Fruit fly (Drosophila melanogaster) whole organism, embryonic: ENCODE data around the gene His3.3A.

Experiments
- Blimp-1 ChIP-seq: fragments of 200-800 bp; sonication (Bioruptor generic); optimal IDR thresholded peaks from 3 replicates; lab custom pipeline; 2018; ENCODE audit warnings: missing biosample characterization, missing genetic modification characterization, mild to moderate bottlenecking, moderate library complexity, missing genetic modification reagents
- CG10147 ChIP-seq: fragments of 200-800 bp; sonication (Bioruptor generic); optimal IDR thresholded peaks from 2 replicates; lab custom pipeline; 2019; ENCODE audit warnings: missing biosample characterization, mild to moderate bottlenecking, missing genetic modification characterization, moderate library complexity
- CG1024 ChIP-seq: fragments of 200-800 bp; sonication (Bioruptor generic); IDR thresholded peaks from 2 replicates; pipeline ENCODE4 v1.3.6; 2022; ENCODE audit warnings: missing biosample characterization, missing genetic modification characterization
- CG10431 ChIP-seq: fragments of 200-800 bp; sonication (Bioruptor generic); optimal IDR thresholded peaks from 3 replicates; lab custom pipeline; 2018; ENCODE audit warnings: missing biosample characterization, mild to moderate bottlenecking, missing genetic modification characterization
- CG11723 ChIP-seq: fragments of 200-800 bp; sonication (Bioruptor generic); optimal IDR thresholded peaks from 2 replicates; lab custom pipeline; 2017; ENCODE audit warnings: missing biosample characterization, mild to moderate bottlenecking, missing genetic modification characterization
- CG12744 ChIP-seq: fragments of 200-800 bp; sonication (Bioruptor generic); optimal IDR thresholded peaks from 2 replicates; lab custom pipeline; 2016; ENCODE audit warnings: missing biosample characterization, missing genetic modification characterization
- CG13296 ChIP-seq: fragments of 200-800 bp; sonication (Bioruptor generic); optimal IDR thresholded peaks from 3 replicates; lab custom pipeline; 2018; ENCODE audit warnings: missing biosample characterization, mild to moderate bottlenecking, missing genetic modification characterization
- CG15269 ChIP-seq: fragments of 200-800 bp; sonication (Bioruptor generic); optimal IDR thresholded peaks from 2 replicates; lab custom pipeline; 2018; ENCODE audit warnings: missing biosample characterization, mild to moderate bottlenecking, missing genetic modification characterization, moderate library complexity
- CG16815 ChIP-seq: fragments of 200-800 bp; sonication (Bioruptor generic); optimal IDR thresholded peaks from 3 replicates; lab custom pipeline; 2017; ENCODE audit warnings: missing biosample characterization, mild to moderate bottlenecking, missing genetic modification characterization
- CG17328 ChIP-seq: fragments of 200-800 bp; sonication (Bioruptor generic); IDR thresholded peaks from 2 replicates; pipeline ENCODE4 v1.3.6; 2022; ENCODE audit warnings: missing biosample characterization, missing genetic modification characterization
- CG17829 ChIP-seq: fragments of 200-800 bp; optimal IDR thresholded peaks from 2 replicates; lab custom pipeline; 2019; ENCODE audit warnings: missing biosample characterization, mild to moderate bottlenecking, missing genetic modification characterization, moderate library complexity
- CG18476 ChIP-seq: fragments of 200-800 bp; sonication (Bioruptor generic); optimal IDR thresholded peaks from 2 replicates; lab custom pipeline; 2016; ENCODE audit warnings: missing biosample characterization, mild to moderate bottlenecking, missing genetic modification characterization
- CG18764 ChIP-seq: fragments of 200-800 bp; sonication (Bioruptor generic); optimal IDR thresholded peaks from 3 replicates; lab custom pipeline; 2016; ENCODE audit warnings: missing biosample characterization, missing genetic modification characterization
- CG3407 ChIP-seq: fragments of 200-800 bp; sonication (Bioruptor generic); optimal IDR thresholded peaks from 2 replicates; lab custom pipeline; 2018; ENCODE audit warnings: missing biosample characterization, mild to moderate bottlenecking, missing genetic modification characterization
- CG4404 ChIP-seq: fragments of 200-800 bp; sonication (Bioruptor generic); IDR thresholded peaks from 2 replicates; pipeline ENCODE4 v1.3.6; 2022; ENCODE audit warnings: missing biosample characterization, missing genetic modification characterization
- CG5245 ChIP-seq: fragments of 200-800 bp; sonication (Bioruptor generic); optimal IDR thresholded peaks from 3 replicates; lab custom pipeline; 2016; ENCODE audit warnings: missing biosample characterization, missing genetic modification characterization
- CG6791 ChIP-seq: fragments of 200-800 bp; sonication (Bioruptor generic); IDR thresholded peaks from 3 replicates; pipeline ENCODE4 v1.3.6; 2022; ENCODE audit warnings: missing biosample characterization, missing genetic modification characterization; ENCODE audit not compliant: partially characterized antibody
- CG6854 ChIP-seq: fragments of 200-800 bp; sonication (Bioruptor generic); optimal IDR thresholded peaks from 3 replicates; lab custom pipeline; 2017; ENCODE audit warnings: missing biosample characterization, mild to moderate bottlenecking, missing genetic modification characterization
- CG7745 ChIP-seq: fragments of 200-800 bp; sonication (Bioruptor generic); optimal IDR thresholded peaks from 2 replicates; lab custom pipeline; 2018; ENCODE audit warnings: missing biosample characterization, mild to moderate bottlenecking, missing genetic modification characterization, moderate library complexity
- CG8924 ChIP-seq: fragments of 200-800 bp; optimal IDR thresholded peaks from 3 replicates; lab custom pipeline; 2019; ENCODE audit warnings: missing biosample characterization, mild to moderate bottlenecking, missing genetic modification characterization, moderate library complexity
- CG9797 ChIP-seq: fragments of 200-800 bp; sonication (Bioruptor generic); optimal IDR thresholded peaks from 3 replicates; lab custom pipeline; 2018; ENCODE audit warnings: missing biosample characterization, mild to moderate bottlenecking, missing genetic modification characterization
- CG9876 ChIP-seq: fragments of 200-800 bp; sonication (Bioruptor generic); optimal IDR thresholded peaks from 2 replicates; lab custom pipeline; 2016; ENCODE audit warnings: missing biosample characterization, missing genetic modification characterization
- CG9932 ChIP-seq: fragments of 200-800 bp; sonication (Bioruptor generic); IDR thresholded peaks from 2 replicates; pipeline ENCODE4 v1.3.6; 2022; ENCODE audit warnings: missing biosample characterization, missing genetic modification characterization
- CHES-1-like ChIP-seq: fragments of 200-800 bp; sonication (Bioruptor generic); optimal IDR thresholded peaks from 2 replicates; lab custom pipeline; 2016; ENCODE audit warnings: missing biosample characterization, missing genetic modification characterization
- Dad ChIP-seq: fragments of 200-800 bp; sonication (Bioruptor generic); optimal IDR thresholded peaks from 3 replicates; lab custom pipeline; 2016; ENCODE audit warnings: missing biosample characterization, missing genetic modification characterization
- E2f2 ChIP-seq: fragments of 200-800 bp; sonication (Bioruptor generic); IDR thresholded peaks from 2 replicates; pipeline ENCODE4 v1.3.6; 2022; ENCODE audit warnings: missing biosample characterization, missing genetic modification characterization
- MESR4 ChIP-seq: fragments of 200-800 bp; sonication (Bioruptor generic); optimal IDR thresholded peaks from 2 replicates; lab custom pipeline; 2018; ENCODE audit warnings: missing biosample characterization, mild to moderate bottlenecking, missing genetic modification characterization, moderate library complexity
- Myb ChIP-seq: fragments of 200-800 bp; sonication (Bioruptor generic); optimal IDR thresholded peaks from 2 replicates; lab custom pipeline; 2016; ENCODE audit warnings: missing biosample characterization, missing genetic modification characterization
- Neu2 ChIP-seq: fragments of 200-800 bp; sonication (Bioruptor generic); optimal IDR thresholded peaks from 3 replicates; lab custom pipeline; 2016; ENCODE audit warnings: missing biosample characterization, missing genetic modification characterization, borderline replicate concordance
- Poxn ChIP-seq: fragments of 200-800 bp; sonication (Bioruptor generic); IDR thresholded peaks from 2 replicates; pipeline ENCODE4 v1.3.6; 2022; ENCODE audit warnings: missing biosample characterization, missing genetic modification characterization
- Vsx1 ChIP-seq: fragments of 200-800 bp; sonication (Bioruptor generic); optimal IDR thresholded peaks from 2 replicates; lab custom pipeline; 2017; ENCODE audit warnings: missing biosample characterization, mild to moderate bottlenecking, missing genetic modification characterization, missing genetic modification reagents
- Xrp1 ChIP-seq: fragments of 200-800 bp; sonication (Bioruptor generic); IDR thresholded peaks from 2 replicates; pipeline ENCODE4 v1.3.6; 2022; ENCODE audit warnings: missing biosample characterization, missing genetic modification characterization
- abd-A ChIP-seq: fragments of 200-800 bp; sonication (Bioruptor generic); optimal IDR thresholded peaks from 3 replicates; lab custom pipeline; 2019; ENCODE audit warnings: missing biosample characterization, mild to moderate bottlenecking, missing genetic modification characterization, moderate library complexity
- aop ChIP-seq: fragments of 200-800 bp; sonication (Bioruptor generic); IDR thresholded peaks from 2 replicates; pipeline ENCODE4 v1.3.6; 2022; ENCODE audit warnings: missing biosample characterization, missing genetic modification characterization
- ase ChIP-seq: fragments of 200-800 bp; sonication (Bioruptor generic); IDR thresholded peaks from 3 replicates; pipeline ENCODE4 v1.3.6; 2022; ENCODE audit warnings: missing biosample characterization, missing genetic modification characterization
- ci ChIP-seq: fragments of 200-800 bp; sonication (Bioruptor generic); IDR thresholded peaks from 3 replicates; pipeline ENCODE4 v1.3.6; 2022; ENCODE audit warnings: missing biosample characterization, missing genetic modification characterization
- cwo ChIP-seq: fragments of 200-800 bp; sonication (Bioruptor generic); optimal IDR thresholded peaks from 3 replicates; lab custom pipeline; 2017; ENCODE audit warnings: missing biosample characterization, missing genetic modification characterization, mild to moderate bottlenecking, moderate library complexity, missing genetic modification reagents
- emc ChIP-seq: fragments of 200-800 bp; sonication (Bioruptor generic); optimal IDR thresholded peaks from 2 replicates; lab custom pipeline; 2016; ENCODE audit warnings: missing biosample characterization, missing genetic modification characterization
- fd64A ChIP-seq: fragments of 200-800 bp; sonication (Bioruptor generic); optimal IDR thresholded peaks from 3 replicates; lab custom pipeline; 2018; ENCODE audit warnings: missing biosample characterization, mild to moderate bottlenecking, missing genetic modification characterization
- fd96Cb ChIP-seq: fragments of 200-800 bp; sonication (Bioruptor generic); optimal IDR thresholded peaks from 2 replicates; lab custom pipeline; 2018; ENCODE audit warnings: missing biosample characterization, mild to moderate bottlenecking, missing genetic modification characterization, moderate library complexity
- grn ChIP-seq: fragments of 200-800 bp; sonication (Bioruptor generic); optimal IDR thresholded peaks from 3 replicates; lab custom pipeline; 2017; ENCODE audit warnings: missing biosample characterization, missing genetic modification characterization
- hbn ChIP-seq: fragments of 200-800 bp; sonication (Bioruptor generic); IDR thresholded peaks from 2 replicates; pipeline ENCODE4 v1.3.6; 2022; ENCODE audit warnings: missing biosample characterization, missing genetic modification characterization; ENCODE audit not compliant: partially characterized antibody
- inv ChIP-seq: fragments of 200-800 bp; sonication (Bioruptor generic); IDR thresholded peaks from 2 replicates; pipeline ENCODE4 v1.3.6; 2022; ENCODE audit warnings: missing biosample characterization, missing genetic modification characterization; ENCODE audit not compliant: partially characterized antibody
- klu ChIP-seq: fragments of 200-800 bp; sonication (Bioruptor generic); IDR thresholded peaks from 2 replicates; pipeline ENCODE4 v1.3.6; 2022; ENCODE audit warnings: missing biosample characterization, missing genetic modification characterization
- luna ChIP-seq: fragments of 200-800 bp; sonication (Bioruptor generic); optimal IDR thresholded peaks from 2 replicates; lab custom pipeline; 2016; ENCODE audit warnings: missing biosample characterization, missing genetic modification characterization
- peb ChIP-seq: fragments of 200-800 bp; sonication (Bioruptor generic); IDR thresholded peaks from 2 replicates; pipeline ENCODE4 v1.3.6; 2022; ENCODE audit warnings: missing biosample characterization, missing genetic modification characterization
- pnt ChIP-seq: fragments of 200-800 bp; sonication (Bioruptor generic); optimal IDR thresholded peaks from 3 replicates; lab custom pipeline; 2016; ENCODE audit warnings: missing biosample characterization, missing genetic modification characterization
- scrt ChIP-seq: fragments of 200-800 bp; sonication (Bioruptor generic); optimal IDR thresholded peaks from 2 replicates; lab custom pipeline; 2018; ENCODE audit warnings: missing biosample characterization, mild to moderate bottlenecking, missing genetic modification characterization, moderate library complexity
- sqz ChIP-seq: fragments of 200-800 bp; sonication (Bioruptor generic); optimal IDR thresholded peaks from 3 replicates; lab custom pipeline; 2018; ENCODE audit warnings: missing biosample characterization, mild to moderate bottlenecking, missing genetic modification characterization
- trh ChIP-seq: fragments of 200-800 bp; sonication (Bioruptor generic); optimal IDR thresholded peaks from 2 replicates; lab custom pipeline; 2016; ENCODE audit warnings: missing biosample characterization, missing genetic modification characterization
- twi ChIP-seq: fragments of 200-800 bp; optimal IDR thresholded peaks from 2 replicates; lab custom pipeline; 2019; ENCODE audit warnings: missing biosample characterization, mild to moderate bottlenecking, missing genetic modification characterization, moderate library complexity
- vvl ChIP-seq: fragments of 200-800 bp; sonication (Bioruptor generic); IDR thresholded peaks from 2 replicates; pipeline ENCODE4 v1.3.6; 2022; ENCODE audit warnings: missing biosample characterization, missing genetic modification characterization

His3.3A gene

dm6 chr2L:5096222-5096621, 41.4 kb downstream of the His3.3A start, which contains the start of gene CG4230 (continued):
- no peak for TF ChIP-seq fd96Cb (tag; lab: Kevin White, UChicago)
- TF ChIP-seq fd64A (GFP tag; lab: Kevin White, UChicago): no peak
- TF ChIP-seq CG3407: no peak
- TF ChIP-seq Vsx1: no peak
- no peak for TF ChIP-seq Blimp-1 (GFP tag; lab: Kevin White, UChicago)
- no peak for TF ChIP-seq CG4404 (GFP tag; lab: Robert Waterston, UW)
- TF ChIP-seq CG9932: no peak
- TF ChIP-seq ase (GFP tag; lab: Robert Waterston, UW): no peak
- no peak for TF ChIP-seq CG8924 (tag; lab: Kevin White, UChicago)
- TF ChIP-seq CG5245: no peak
- TF ChIP-seq sqz (GFP tag; lab: Kevin White, UChicago): no peak
- no peak for TF ChIP-seq CG6854 (GFP tag; lab: Kevin White, UChicago)
- TF ChIP-seq Neu2: no peak
- no peak for TF ChIP-seq CG18764 (GFP tag; lab: Kevin White, UChicago)
- no peak for TF ChIP-seq CG15269 (tag; lab: Kevin White, UChicago)
- no peak for TF ChIP-seq CG7745 (tag; lab: Kevin White, UChicago)
- no peak for TF ChIP-seq CG9876 (GFP tag; lab: Kevin White, UChicago)
- no peak for TF ChIP-seq CG17829 (tag; lab: Kevin White, UChicago)
- 0 out of 2 replicates have a peak, but pooled peaks have one; percentile 7 for TF ChIP-seq CG17328 (GFP tag; lab: Robert Waterston, UW)
- no peak for TF ChIP-seq klu (GFP tag; lab: Robert Waterston, UW)
- TF ChIP-seq scrt: no peak
- no peak for TF ChIP-seq abd-A
- TF ChIP-seq MESR4 (GFP tag; lab: Kevin White, UChicago): peak; percentile 56
- TF ChIP-seq Xrp1 (GFP tag; lab: Robert Waterston, UW): no peak
- no peak for TF ChIP-seq luna (GFP tag; lab: Kevin White, UChicago)
- no peak for TF ChIP-seq cwo
- TF ChIP-seq aop: no peak
- TF ChIP-seq CG6791 (GFP tag; lab: Robert Waterston, UW): peak; percentile 88
- no peak for TF ChIP-seq CG1024 (GFP tag; lab: Robert Waterston, UW)
- TF ChIP-seq CG11723 (GFP tag; lab: Kevin White, UChicago): no peak
- no peak for TF ChIP-seq CHES-1-like (GFP tag; lab: Kevin White, UChicago)
- TF ChIP-seq CG16815 (GFP tag; lab: Kevin White, UChicago): no peak
- TF ChIP-seq pnt: no peak
- TF ChIP-seq CG10147: no peak
- TF ChIP-seq emc: no peak
- peak; percentile 36; the same call in 1 of the 2 replicates for TF ChIP-seq E2f2 (GFP tag; lab: Robert Waterston, UW)
- TF ChIP-seq twi (tag; lab: Kevin White, UChicago): no peak
- peak; percentile 45; the same call in 1 of the 3 replicates for TF ChIP-seq ci
- TF ChIP-seq CG10431 (GFP tag; lab: Kevin White, UChicago): no peak
- peak; percentile 91 for TF ChIP-seq hbn (GFP tag; lab: Robert Waterston, UW)
- no peak for TF ChIP-seq grn
- TF ChIP-seq CG18476: no peak
- no peak for TF ChIP-seq Dad (GFP tag; lab: Kevin White, UChicago)
- peak; percentile 7 for TF ChIP-seq CG9797 (GFP tag; lab: Kevin White, UChicago)
- peak; percentile 65 for TF ChIP-seq inv
- TF ChIP-seq CG13296 (GFP tag; lab: Kevin White, UChicago): no peak
- TF ChIP-seq trh: no peak
- no peak for TF ChIP-seq CG12744 (GFP tag; lab: Kevin White, UChicago)
- no peak for TF ChIP-seq peb
- no peak for TF ChIP-seq vvl (GFP tag; lab: Robert Waterston, UW)
- peak; percentile 91 for TF ChIP-seq Myb (GFP tag; lab: Kevin White, UChicago)
- no peak for TF ChIP-seq Poxn
